Worm (Caenorhabditis elegans) whole organism, L3 larva: ENCODE data around the gene dnj-24.

ENCODE experiments used
- R02D3.7 ChIP-seq: fragments of 150-350 bp; optimal IDR thresholded peaks from 2 replicates; lab custom pipeline; 2014; ENCODE audit warnings: missing biosample characterization, missing genetic modification characterization
- ZK546.5 ChIP-seq: sonication (generic microtip); optimal IDR thresholded peaks from 2 replicates; lab custom pipeline; 2017; ENCODE audit warnings: missing biosample characterization, missing genetic modification characterization
- aly-2 ChIP-seq: fragments of 150-350 bp; optimal IDR thresholded peaks from 2 replicates; lab custom pipeline; 2014; ENCODE audit warnings: missing biosample characterization, missing genetic modification characterization
- ama-1 ChIP-seq: fragments of 150-350 bp; optimal IDR thresholded peaks from 2 replicates; lab custom pipeline; 2018
- ceh-16 ChIP-seq: sonication (generic microtip); optimal IDR thresholded peaks from 2 replicates; lab custom pipeline; 2017; ENCODE audit warnings: missing biosample characterization, missing genetic modification characterization
- ceh-28 ChIP-seq: fragments of 150-350 bp; optimal IDR thresholded peaks from 2 replicates; lab custom pipeline; 2014; ENCODE audit warnings: missing biosample characterization, missing genetic modification reagents, missing genetic modification characterization
- ceh-82 ChIP-seq: fragments of 150-350 bp; optimal IDR thresholded peaks from 2 replicates; lab custom pipeline; 2014; ENCODE audit warnings: missing biosample characterization, missing genetic modification characterization
- ceh-9 ChIP-seq: sonication (generic microtip); optimal IDR thresholded peaks from 2 replicates; lab custom pipeline; 2018; ENCODE audit warnings: missing biosample characterization, missing genetic modification characterization
- daf-12 ChIP-seq: fragments of 150-350 bp; optimal IDR thresholded peaks from 2 replicates; lab custom pipeline; 2014; ENCODE audit warnings: missing biosample characterization, missing genetic modification reagents, missing genetic modification characterization
- egl-27 ChIP-seq: sonication (generic microtip); optimal IDR thresholded peaks from 4 replicates; lab custom pipeline; 2017; ENCODE audit warnings: missing biosample characterization, missing genetic modification reagents, missing genetic modification characterization
- egl-5 ChIP-seq: fragments of 150-350 bp; optimal IDR thresholded peaks from 2 replicates; lab custom pipeline; 2017; ENCODE audit warnings: missing biosample characterization, missing genetic modification reagents, missing genetic modification characterization, inconsistent platforms
- elt-1 ChIP-seq: fragments of 150-350 bp; optimal IDR thresholded peaks from 2 replicates; lab custom pipeline; 2014; ENCODE audit warnings: missing biosample characterization, missing genetic modification characterization
- elt-2 ChIP-seq: sonication (generic microtip); optimal IDR thresholded peaks from 2 replicates; lab custom pipeline; 2016; ENCODE audit warnings: missing genetic modification reagents, mild to moderate bottlenecking, missing genetic modification characterization, missing compliant biosample characterization
- elt-3 ChIP-seq, 3 experiments: fragments of 150-350 bp in 1 of 3; sonication (generic microtip) in 2 of 3; optimal IDR thresholded peaks; 2 replicates in 2 of 3; 4 replicates in 1 of 3; lab custom pipeline; 2014 to 2017; ENCODE audit warnings: missing biosample characterization in 3 of 3, missing genetic modification characterization in 3 of 3
- eor-1 ChIP-seq, 2 experiments: fragments of 150-350 bp; optimal IDR thresholded peaks; 2 replicates each; lab custom pipeline; 2014 to 2018; ENCODE audit warnings: missing biosample characterization in 2 of 2, missing genetic modification characterization in 2 of 2
- fkh-10 ChIP-seq: sonication (generic microtip); optimal IDR thresholded peaks from 2 replicates; lab custom pipeline; 2017; ENCODE audit warnings: missing biosample characterization, missing genetic modification reagents, missing genetic modification characterization
- fkh-2 ChIP-seq: fragments of 150-350 bp; optimal IDR thresholded peaks from 2 replicates; lab custom pipeline; 2014; ENCODE audit warnings: missing biosample characterization, missing genetic modification reagents, missing genetic modification characterization
- fos-1 ChIP-seq: fragments of 150-350 bp; optimal IDR thresholded peaks from 2 replicates; lab custom pipeline; 2014; ENCODE audit warnings: missing biosample characterization, missing genetic modification characterization
- hmg-11 ChIP-seq: sonication (generic microtip); optimal IDR thresholded peaks from 2 replicates; lab custom pipeline; 2016; ENCODE audit warnings: missing genetic modification characterization, missing compliant biosample characterization
- jun-1 ChIP-seq: fragments of 150-350 bp; optimal IDR thresholded peaks from 2 replicates; lab custom pipeline; 2014; ENCODE audit warnings: missing biosample characterization, missing genetic modification reagents, missing genetic modification characterization
- lin-15B ChIP-seq: fragments of 150-350 bp; optimal IDR thresholded peaks from 2 replicates; lab custom pipeline; 2014; ENCODE audit warnings: missing biosample characterization, missing genetic modification characterization
- lin-39 ChIP-seq: fragments of 150-350 bp; optimal IDR thresholded peaks from 2 replicates; lab custom pipeline; 2018; ENCODE audit warnings: missing biosample characterization, missing genetic modification reagents, missing genetic modification characterization
- lsy-12 ChIP-seq: sonication (generic microtip); optimal IDR thresholded peaks from 2 replicates; lab custom pipeline; 2016; ENCODE audit warnings: mild to moderate bottlenecking, missing genetic modification characterization, missing compliant biosample characterization
- mdl-1 ChIP-seq: fragments of 150-350 bp; optimal IDR thresholded peaks from 2 replicates; lab custom pipeline; 2014; ENCODE audit warnings: missing biosample characterization, missing genetic modification characterization
- mml-1 ChIP-seq: fragments of 150-350 bp; sonication (generic microtip); optimal IDR thresholded peaks from 3 replicates; lab custom pipeline; 2014; ENCODE audit warnings: missing biosample characterization, missing genetic modification characterization
- nfya-1 ChIP-seq: sonication (generic microtip); optimal IDR thresholded peaks from 2 replicates; lab custom pipeline; 2017; ENCODE audit warnings: missing genetic modification characterization, mild to moderate bottlenecking, missing compliant biosample characterization, antibody characterized with exemption, moderate library complexity; ENCODE audit not compliant: insufficient read depth
- nhr-11 ChIP-seq: fragments of 150-350 bp; optimal IDR thresholded peaks from 2 replicates; lab custom pipeline; 2014; ENCODE audit warnings: missing biosample characterization, missing genetic modification characterization
- nhr-12 ChIP-seq: fragments of 150-350 bp; optimal IDR thresholded peaks from 2 replicates; lab custom pipeline; 2014; ENCODE audit warnings: missing biosample characterization, missing genetic modification characterization
- nhr-23 ChIP-seq: fragments of 150-350 bp; optimal IDR thresholded peaks from 2 replicates; lab custom pipeline; 2014; ENCODE audit warnings: missing biosample characterization, missing genetic modification reagents, missing genetic modification characterization
- nhr-237 ChIP-seq: fragments of 150-350 bp; optimal IDR thresholded peaks from 2 replicates; lab custom pipeline; 2014; ENCODE audit warnings: missing biosample characterization, missing genetic modification characterization
- nhr-25 ChIP-seq: sonication (generic microtip); optimal IDR thresholded peaks from 2 replicates; lab custom pipeline; 2017; ENCODE audit warnings: missing biosample characterization, missing genetic modification characterization
- nhr-28 ChIP-seq: fragments of 150-350 bp; optimal IDR thresholded peaks from 2 replicates; lab custom pipeline; 2014; ENCODE audit warnings: missing biosample characterization, missing genetic modification characterization
- nhr-43 ChIP-seq: sonication (generic microtip); optimal IDR thresholded peaks from 2 replicates; lab custom pipeline; 2016; ENCODE audit warnings: mild to moderate bottlenecking, missing genetic modification characterization, missing compliant biosample characterization; ENCODE audit not compliant: poor library complexity, severe bottlenecking
- nhr-67 ChIP-seq: fragments of 150-350 bp; optimal IDR thresholded peaks from 2 replicates; lab custom pipeline; 2014; ENCODE audit warnings: missing biosample characterization, missing genetic modification characterization
- nhr-76 ChIP-seq: fragments of 150-350 bp; sonication (generic microtip); optimal IDR thresholded peaks from 5 replicates; lab custom pipeline; 2014; ENCODE audit warnings: missing biosample characterization, missing genetic modification characterization
- nhr-77 ChIP-seq: fragments of 150-350 bp; optimal IDR thresholded peaks from 2 replicates; lab custom pipeline; 2014; ENCODE audit warnings: missing biosample characterization, missing genetic modification characterization
- pha-4 ChIP-seq: fragments of 150-350 bp; optimal IDR thresholded peaks from 2 replicates; lab custom pipeline; 2014; ENCODE audit warnings: missing biosample characterization, missing genetic modification reagents, missing genetic modification characterization
- pqm-1 ChIP-seq: fragments of 150-350 bp; optimal IDR thresholded peaks from 2 replicates; lab custom pipeline; 2017; ENCODE audit warnings: missing biosample characterization, missing genetic modification characterization, inconsistent platforms
- sea-2 ChIP-seq: fragments of 150-350 bp; sonication (generic microtip); optimal IDR thresholded peaks from 4 replicates; lab custom pipeline; 2014; ENCODE audit warnings: missing biosample characterization, missing genetic modification reagents, missing genetic modification characterization
- skn-1 ChIP-seq: fragments of 150-350 bp; optimal IDR thresholded peaks from 2 replicates; lab custom pipeline; 2014; ENCODE audit warnings: missing biosample characterization, missing genetic modification characterization
- snpc-4 ChIP-seq: fragments of 150-350 bp; optimal IDR thresholded peaks from 2 replicates; lab custom pipeline; 2014; ENCODE audit warnings: missing biosample characterization, missing genetic modification characterization
- tbx-2 ChIP-seq: sonication (generic microtip); optimal IDR thresholded peaks from 2 replicates; lab custom pipeline; 2016; ENCODE audit warnings: mild to moderate bottlenecking, missing genetic modification characterization, missing compliant biosample characterization
- unc-39 ChIP-seq: sonication (generic microtip); optimal IDR thresholded peaks from 4 replicates; lab custom pipeline; 2017; ENCODE audit warnings: missing biosample characterization, missing genetic modification characterization
- unc-62 ChIP-seq: fragments of 150-350 bp; sonication (generic microtip); optimal IDR thresholded peaks from 4 replicates; lab custom pipeline; 2014; ENCODE audit warnings: missing biosample characterization, missing genetic modification reagents, missing genetic modification characterization
- zag-1 ChIP-seq: fragments of 150-350 bp; optimal IDR thresholded peaks from 2 replicates; lab custom pipeline; 2014; ENCODE audit warnings: missing biosample characterization, missing genetic modification characterization
- ztf-11 ChIP-seq: fragments of 150-350 bp; optimal IDR thresholded peaks from 2 replicates; lab custom pipeline; 2014; ENCODE audit warnings: missing biosample characterization, missing genetic modification characterization
- ztf-4 ChIP-seq: fragments of 150-350 bp; optimal IDR thresholded peaks from 2 replicates; lab custom pipeline; 2014; ENCODE audit warnings: missing biosample characterization, missing genetic modification characterization

The dnj-24 gene

DNA sequence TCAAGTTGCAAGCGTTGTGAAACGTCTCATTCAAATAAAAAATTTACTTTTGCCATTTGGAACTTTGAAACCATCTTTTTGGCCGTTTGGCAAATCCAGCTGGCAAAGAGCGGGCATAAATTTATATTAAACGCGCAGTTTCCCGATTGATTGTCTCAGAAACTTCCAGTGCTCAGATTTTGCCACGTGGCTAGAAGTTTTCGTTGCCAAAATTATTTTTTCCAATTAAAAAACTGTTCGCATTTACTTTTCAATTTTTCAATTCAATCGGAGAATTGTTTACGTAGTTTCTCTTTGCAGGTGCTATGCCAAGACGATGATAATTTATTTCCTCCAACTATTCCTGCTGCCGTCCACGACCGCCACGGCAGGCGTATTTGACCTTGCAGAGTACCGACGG lies 29.4 kb upstream of the dnj-24 start, which contains the start of gene F48E8.4:
F48E8.4 (plus strand) TSS at position 301 of the 400 bp plus-strand sequence.
- TF ChIP-seq ceh-16 (tag; lab: Kevin White, UChicago) (no peak), egl-27 (tag; lab: Kevin White, UChicago) (no peak), snpc-4 (no peak), nhr-25 (peak; percentile 13)

DNA sequence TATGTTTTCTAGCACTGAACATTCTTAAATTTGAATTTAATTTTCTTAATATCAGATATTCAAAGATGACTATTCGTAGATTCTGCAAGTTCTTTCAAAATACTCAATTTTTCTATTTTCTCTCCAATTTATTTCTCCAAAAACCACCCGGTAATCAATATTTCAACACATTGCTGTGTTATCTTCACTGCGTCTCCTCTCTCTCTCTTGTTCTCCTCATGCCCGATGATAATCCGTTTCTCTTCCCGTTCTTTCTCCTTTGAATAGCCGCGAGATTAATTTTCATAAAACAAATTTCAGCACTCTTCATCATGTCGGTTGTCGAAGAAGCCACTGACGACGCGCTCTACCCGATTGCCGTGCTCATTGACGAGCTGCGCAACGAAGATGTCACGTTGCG lies 26.5 kb upstream of the dnj-24 start, which contains the start of gene paa-1:
paa-1 (plus strand) TSS at position 301 of the 400 bp plus-strand sequence.
- no peak for TF ChIP-seq egl-5
- TF ChIP-seq ztf-4, result no peak
- no peak for TF ChIP-seq nhr-25
- no peak for TF ChIP-seq ceh-16 (tag; lab: Kevin White, UChicago)
- no peak for TF ChIP-seq lsy-12 (tag; lab: Kevin White, UChicago)
- TF ChIP-seq fkh-2 (tag; lab: Kevin White, UChicago), result no peak
- TF ChIP-seq tbx-2, result no peak
- no peak for TF ChIP-seq sea-2
- TF ChIP-seq nhr-28, result no peak
- TF ChIP-seq unc-39 (tag; lab: Kevin White, UChicago), result no peak
- TF ChIP-seq nhr-67 (tag; lab: Kevin White, UChicago), result no peak
- TF ChIP-seq nhr-12, result no peak
- no peak for TF ChIP-seq eor-1 (tag; optimal IDR thresholded peaks at IDR 0.05; lab: Kevin White, UChicago)
- no peak for TF ChIP-seq lin-15B (tag; lab: Kevin White, UChicago)
- no peak for TF ChIP-seq fkh-10 (GFP tag; lab: Kevin White, UChicago)
- TF ChIP-seq nhr-77, result no peak
- TF ChIP-seq skn-1 (tag; lab: Kevin White, UChicago), result no peak
- no peak for TF ChIP-seq mml-1
- no peak for TF ChIP-seq ceh-28 (tag; lab: Kevin White, UChicago)
- no peak for TF ChIP-seq elt-1 (tag; lab: Kevin White, UChicago)

DNA sequence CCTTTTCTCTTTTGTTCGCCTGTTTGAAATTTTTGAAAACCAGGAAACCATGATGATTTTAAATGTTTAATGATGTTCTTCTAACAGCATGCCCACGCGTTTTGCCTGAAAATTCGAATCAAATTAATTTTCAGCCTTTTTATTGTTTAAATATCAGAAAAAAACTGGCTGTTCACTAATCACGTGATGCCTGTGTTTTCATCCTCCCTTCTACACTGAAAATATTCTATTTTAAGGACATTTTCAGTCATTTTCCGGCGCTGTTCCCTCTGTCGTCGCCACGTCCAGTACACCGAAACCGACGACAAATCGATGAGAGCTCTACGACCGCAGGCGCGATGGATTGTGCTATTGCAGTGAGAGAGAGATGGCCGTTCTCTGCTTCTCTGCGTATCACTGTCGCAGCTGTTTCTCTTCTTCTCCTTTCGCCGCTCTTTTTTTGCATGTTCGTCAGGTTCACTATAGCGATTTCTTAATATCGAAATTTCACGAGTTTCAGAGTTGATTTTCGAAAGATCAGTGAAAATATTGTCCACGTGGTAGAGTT lies 26.0 kb upstream of the dnj-24 start, which contains the start of gene F48E8.8:
F48E8.8 (minus strand) TSS at position 51 of the 547 bp plus-strand sequence.
- TF ChIP-seq fkh-2 (tag; lab: Kevin White, UChicago), result no peak
- TF ChIP-seq nhr-23 (tag; lab: Kevin White, UChicago), result no peak
- no peak for TF ChIP-seq ZK546.5
- no peak for TF ChIP-seq unc-62
- no peak for TF ChIP-seq egl-27 (tag; lab: Kevin White, UChicago)
- no peak for TF ChIP-seq nhr-43 (tag; lab: Kevin White, UChicago)
- no peak for TF ChIP-seq jun-1 (tag; lab: Kevin White, UChicago)
- no peak for TF ChIP-seq skn-1 (tag; lab: Kevin White, UChicago)
- no peak for TF ChIP-seq nhr-25
- TF ChIP-seq sea-2, result no peak
- TF ChIP-seq aly-2 (tag; lab: Kevin White, UChicago), result no peak
- TF ChIP-seq nhr-237 (tag; lab: Kevin White, UChicago), result no peak
- peak; percentile 26 for TF ChIP-seq elt-2 (tag; lab: Kevin White, UChicago)
- peak; percentile 51 for TF ChIP-seq egl-5
- TF ChIP-seq ztf-11, result no peak
- no peak for TF ChIP-seq R02D3.7 (tag; lab: Kevin White, UChicago)
- no peak for TF ChIP-seq fkh-10 (GFP tag; lab: Kevin White, UChicago)
- TF ChIP-seq lin-39, result peak; percentile 80
- no peak for TF ChIP-seq mml-1
- no peak for TF ChIP-seq elt-1 (tag; lab: Kevin White, UChicago)
- no peak for TF ChIP-seq nhr-12
- TF ChIP-seq zag-1 (tag; lab: Kevin White, UChicago), result no peak
- no peak for TF ChIP-seq elt-3 (tag; optimal IDR thresholded peaks at IDR 0.05; lab: Kevin White, UChicago)
- TF ChIP-seq nhr-28, result no peak
- no peak for TF ChIP-seq nhr-67 (tag; lab: Kevin White, UChicago)
- no peak for TF ChIP-seq ceh-9 (tag; lab: Kevin White, UChicago)
- no peak for TF ChIP-seq daf-12 (tag; lab: Kevin White, UChicago)
- peak; percentile 11 for TF ChIP-seq tbx-2
- no peak for TF ChIP-seq ama-1
- no peak for TF ChIP-seq snpc-4
- no peak for TF ChIP-seq eor-1 (tag; optimal IDR thresholded peaks at IDR 0.05; lab: Kevin White, UChicago)
- no peak for TF ChIP-seq fos-1 (tag; lab: Kevin White, UChicago)
- TF ChIP-seq ceh-82 (tag; lab: Kevin White, UChicago), result no peak
- no peak for TF ChIP-seq lsy-12 (tag; lab: Kevin White, UChicago)
- no peak for TF ChIP-seq nhr-77
- TF ChIP-seq pqm-1 (tag; lab: Kevin White, UChicago), result no peak
- TF ChIP-seq ztf-4, result no peak
- no peak for TF ChIP-seq unc-39 (tag; lab: Kevin White, UChicago)
- TF ChIP-seq ceh-28 (tag; lab: Kevin White, UChicago), result peak; percentile 43
- TF ChIP-seq nfya-1 (tag; lab: Kevin White, UChicago), result peak; percentile 80
- peak; percentile 64 for TF ChIP-seq pha-4 (tag; lab: Kevin White, UChicago)
- TF ChIP-seq ceh-16 (tag; lab: Kevin White, UChicago), result no peak
- TF ChIP-seq lin-15B (tag; lab: Kevin White, UChicago), result peak; percentile 62
- no peak for TF ChIP-seq nhr-76 (tag; lab: Kevin White, UChicago)
- no peak for TF ChIP-seq nhr-11
- no peak for TF ChIP-seq mdl-1 (tag; lab: Kevin White, UChicago)
- TF ChIP-seq hmg-11 (tag; lab: Kevin White, UChicago), result peak; percentile 79
